Fruit fly (Drosophila melanogaster): Measurements from ENCODE around the gene RhoGEF3.

RhoGEF3 gene

dm6 chr3L:319145-320009 is 42.1 kb downstream of the RhoGEF3 start, which contains the start of gene fwd (continued):
- TF ChIP-seq row (GFP tag; IDR thresholded peaks at IDR 0.05) (no peak; the same call in 2 of the 3 replicates), CG33557 (GFP tag; optimal IDR thresholded peaks at IDR 0.05) (peak; percentile 54), pb (GFP tag; optimal IDR thresholded peaks at IDR 0.05) (peak; percentile 26), CG31388 (GFP tag; optimal IDR thresholded peaks at IDR 0.05) (no peak), onecut (GFP tag; IDR thresholded peaks at IDR 0.05) (peak; percentile 74), CG18764 (GFP tag; optimal IDR thresholded peaks at IDR 0.05) (peak; percentile 65), Dref (GFP tag; IDR thresholded peaks at IDR 0.05) (peak; percentile 49), CG4854 (GFP tag; optimal IDR thresholded peaks at IDR 0.05) (peak; percentile 16), gro (GFP tag; optimal IDR thresholded peaks at IDR 0.05) (peak; percentile 38), CG10267 (tag; optimal IDR thresholded peaks at IDR 0.05) (peak; percentile 65), CG8290 (GFP tag; optimal IDR thresholded peaks at IDR 0.05) (peak; percentile 61), CG8290 (tag; optimal IDR thresholded peaks at IDR 0.05) (peak; percentile 77 to 81), CG2889 (GFP tag; IDR thresholded peaks at IDR 0.05) (no peak), CG2199 (GFP tag; IDR thresholded peaks at IDR 0.05) (peak; percentile 40; the same call in 1 of the 3 replicates), CG42726 (GFP tag; IDR thresholded peaks at IDR 0.05; ENCODE audit: partially characterized antibody) (peak; percentile 74), gem (tag; optimal IDR thresholded peaks at IDR 0.05) (no peak), unc-4 (GFP tag; IDR thresholded peaks at IDR 0.05; ENCODE audit: partially characterized antibody) (0 out of 2 replicates have a peak, but pooled peaks have one; percentile 20), CG4820 (GFP tag; optimal IDR thresholded peaks at IDR 0.05) (no peak), dysf (GFP tag; IDR thresholded peaks at IDR 0.05) (no peak), sisA (GFP tag; IDR thresholded peaks at IDR 0.05) (no peak), CG32767 (GFP tag; IDR thresholded peaks at IDR 0.05) (peak; percentile 87), sens (GFP tag) (peak; percentile 87), tin (GFP tag; optimal IDR thresholded peaks at IDR 0.05) (no peak), tx (GFP tag; optimal IDR thresholded peaks at IDR 0.05) (no peak), CG12104 (GFP tag; optimal IDR thresholded peaks at IDR 0.05) (no peak), CG31365 (tag; optimal IDR thresholded peaks at IDR 0.05) (peak; percentile 14), CG4424 (GFP tag; optimal IDR thresholded peaks at IDR 0.05) (peak; percentile 15), pan (optimal IDR thresholded peaks at IDR 0.05) (no peak), pan (GFP tag; optimal IDR thresholded peaks at IDR 0.05 in 1 of 2, IDR thresholded peaks at IDR 0.05 in 1 of 2) (no peak), CG1647 (GFP tag; optimal IDR thresholded peaks at IDR 0.05) (no peak), HLH4C (GFP tag; IDR thresholded peaks at IDR 0.05; ENCODE audit: partially characterized antibody) (peak; percentile 26; the same call in 1 of the 3 replicates), CG11696 (GFP tag; IDR thresholded peaks at IDR 0.05) (no peak), Dbx (GFP tag; IDR thresholded peaks at IDR 0.05) (peak; percentile 40; the same call in 1 of the 3 replicates), Oaz (GFP tag; IDR thresholded peaks at IDR 0.05) (no peak), Dfd (GFP tag; optimal IDR thresholded peaks at IDR 0.05) (no peak), p53 (GFP tag; optimal IDR thresholded peaks at IDR 0.05) (no peak), HmgZ (tag; optimal IDR thresholded peaks at IDR 0.05) (peak; percentile 85), CG9797 (GFP tag; optimal IDR thresholded peaks at IDR 0.05) (peak; percentile 98), CG10979 (tag; optimal IDR thresholded peaks at IDR 0.05) (peak; percentile 25), CG13624 (GFP tag; optimal IDR thresholded peaks at IDR 0.05) (peak; percentile 66), CG6813 (GFP tag; optimal IDR thresholded peaks at IDR 0.05) (no peak), klu (GFP tag; IDR thresholded peaks at IDR 0.05) (no peak), toy (GFP tag; IDR thresholded peaks at IDR 0.05) (no peak), vnd (GFP tag; IDR thresholded peaks at IDR 0.05; ENCODE audit: partially characterized antibody) (0 out of 3 replicates have a peak, but pooled peaks have one; percentile 11), Mrtf (GFP tag; IDR thresholded peaks at IDR 0.05) (no peak), dm (GFP tag; optimal IDR thresholded peaks at IDR 0.05) (peak; percentile 36), Rfx (GFP tag; IDR thresholded peaks at IDR 0.05) (peak; percentile 34; the same call in 1 of the 2 replicates), Ptx1 (GFP tag; IDR thresholded peaks at IDR 0.05) (0 out of 2 replicates have a peak, but pooled peaks have one; percentile 19), jumu (GFP tag; optimal IDR thresholded peaks at IDR 0.05) (peak; percentile 53), CG7928 (GFP tag; optimal IDR thresholded peaks at IDR 0.05) (peak; percentile 11)

Measured in whole organism, embryonic.